Fruit fly (Drosophila melanogaster) whole organism, embryonic: ENCODE results near the gene PolD3.

Source experiments
- ATbp ChIP-seq: fragments of 200-800 bp; sonication (Bioruptor generic); optimal IDR thresholded peaks from 2 replicates; lab custom pipeline; 2017; ENCODE audit warnings: missing biosample characterization, mild to moderate bottlenecking, missing genetic modification characterization, missing genetic modification reagents
- BEAF-32 ChIP-seq: fragments of 200-800 bp; sonication (Bioruptor generic); optimal IDR thresholded peaks from 3 replicates; lab custom pipeline; 2017; ENCODE audit warnings: missing biosample characterization, missing genetic modification characterization, mild to moderate bottlenecking, moderate library complexity, missing genetic modification reagents
- BtbVII ChIP-seq: fragments of 200-800 bp; sonication (Bioruptor generic); optimal IDR thresholded peaks from 3 replicates; lab custom pipeline; 2017; ENCODE audit warnings: missing biosample characterization, mild to moderate bottlenecking, missing genetic modification characterization
- C15 ChIP-seq: fragments of 200-800 bp; sonication (Bioruptor generic); IDR thresholded peaks from 3 replicates; pipeline ENCODE4 v1.3.6; 2022; ENCODE audit warnings: missing biosample characterization, missing genetic modification characterization
- CG10431 ChIP-seq: fragments of 200-800 bp; sonication (Bioruptor generic); optimal IDR thresholded peaks from 3 replicates; lab custom pipeline; 2018; ENCODE audit warnings: missing biosample characterization, mild to moderate bottlenecking, missing genetic modification characterization
- CG11696 ChIP-seq: fragments of 200-800 bp; sonication (Bioruptor generic); IDR thresholded peaks from 2 replicates; pipeline ENCODE4 v1.3.6; 2022; ENCODE audit warnings: missing biosample characterization, missing genetic modification characterization
- CG12155 ChIP-seq: fragments of 200-800 bp; sonication (Bioruptor generic); optimal IDR thresholded peaks from 3 replicates; lab custom pipeline; 2016; ENCODE audit warnings: missing biosample characterization, missing genetic modification characterization
- CG12659 ChIP-seq: fragments of 200-800 bp; sonication (Bioruptor generic); optimal IDR thresholded peaks from 3 replicates; lab custom pipeline; 2017; ENCODE audit warnings: mild to moderate bottlenecking, missing biosample characterization, missing genetic modification reagents, missing genetic modification characterization
- CG15479 ChIP-seq: fragments of 200-800 bp; sonication (Bioruptor generic); optimal IDR thresholded peaks from 3 replicates; lab custom pipeline; 2019; ENCODE audit warnings: missing biosample characterization, mild to moderate bottlenecking, missing genetic modification characterization, moderate library complexity
- CG1832 ChIP-seq: fragments of 200-800 bp; sonication (Bioruptor generic); optimal IDR thresholded peaks from 2 replicates; lab custom pipeline; 2017; ENCODE audit warnings: missing biosample characterization, mild to moderate bottlenecking, missing genetic modification characterization, inconsistent platforms
- CG18599 ChIP-seq: fragments of 200-800 bp; sonication (Bioruptor generic); optimal IDR thresholded peaks from 3 replicates; lab custom pipeline; 2017; ENCODE audit warnings: missing biosample characterization, missing genetic modification characterization, mild to moderate bottlenecking, moderate library complexity, missing genetic modification reagents
- CG2129 ChIP-seq: fragments of 200-800 bp; sonication (Bioruptor generic); IDR thresholded peaks from 2 replicates; pipeline ENCODE4 v1.3.6; 2022; ENCODE audit warnings: missing biosample characterization, missing genetic modification characterization; ENCODE audit not compliant: partially characterized antibody
- CG31224 ChIP-seq: fragments of 200-800 bp; sonication (Bioruptor generic); IDR thresholded peaks from 2 replicates; pipeline ENCODE4 v1.3.6; 2022; ENCODE audit warnings: missing biosample characterization, missing genetic modification characterization
- CG31441 ChIP-seq: fragments of 200-800 bp; sonication (Bioruptor generic); IDR thresholded peaks from 2 replicates; pipeline ENCODE4 v1.3.6; 2022; ENCODE audit warnings: missing biosample characterization, missing genetic modification characterization
- CG32532 ChIP-seq: fragments of 200-800 bp; sonication (Bioruptor generic); IDR thresholded peaks from 2 replicates; pipeline ENCODE4 v1.3.6; 2022; ENCODE audit warnings: missing biosample characterization, missing genetic modification characterization
- CG3281 ChIP-seq: fragments of 200-800 bp; sonication (Bioruptor generic); optimal IDR thresholded peaks from 3 replicates; lab custom pipeline; 2017; ENCODE audit warnings: missing biosample characterization, mild to moderate bottlenecking, missing genetic modification characterization
- CG34224 ChIP-seq: fragments of 200-800 bp; sonication (Bioruptor generic); IDR thresholded peaks from 3 replicates; pipeline ENCODE4 v1.3.6; 2022; ENCODE audit warnings: missing biosample characterization, missing genetic modification characterization; ENCODE audit not compliant: partially characterized antibody
- CG6272 ChIP-seq: fragments of 200-800 bp; sonication (Bioruptor generic); IDR thresholded peaks from 2 replicates; pipeline ENCODE4 v1.3.6; 2022; ENCODE audit warnings: missing biosample characterization, missing genetic modification characterization
- CG7556 ChIP-seq: fragments of 200-800 bp; sonication (Bioruptor generic); optimal IDR thresholded peaks from 2 replicates; lab custom pipeline; 2017; ENCODE audit warnings: missing biosample characterization, mild to moderate bottlenecking, missing genetic modification characterization
- CG7745 ChIP-seq: fragments of 200-800 bp; sonication (Bioruptor generic); optimal IDR thresholded peaks from 2 replicates; lab custom pipeline; 2018; ENCODE audit warnings: missing biosample characterization, mild to moderate bottlenecking, missing genetic modification characterization, moderate library complexity
- CG9797 ChIP-seq: fragments of 200-800 bp; sonication (Bioruptor generic); optimal IDR thresholded peaks from 3 replicates; lab custom pipeline; 2018; ENCODE audit warnings: missing biosample characterization, mild to moderate bottlenecking, missing genetic modification characterization
- CG9817 ChIP-seq: fragments of 200-800 bp; sonication (Bioruptor generic); optimal IDR thresholded peaks from 2 replicates; lab custom pipeline; 2018; ENCODE audit warnings: missing biosample characterization, mild to moderate bottlenecking, missing genetic modification characterization, moderate library complexity
- CG9932 ChIP-seq: fragments of 200-800 bp; sonication (Bioruptor generic); IDR thresholded peaks from 2 replicates; pipeline ENCODE4 v1.3.6; 2022; ENCODE audit warnings: missing biosample characterization, missing genetic modification characterization
- CTCF ChIP-seq: fragments of 200-800 bp; sonication (Bioruptor generic); optimal IDR thresholded peaks from 2 replicates; lab custom pipeline; 2017; ENCODE audit warnings: missing biosample characterization, mild to moderate bottlenecking, missing genetic modification characterization, moderate library complexity
- D19B ChIP-seq: fragments of 200-800 bp; sonication (Bioruptor generic); optimal IDR thresholded peaks from 2 replicates; lab custom pipeline; 2017; ENCODE audit warnings: missing biosample characterization, mild to moderate bottlenecking, missing genetic modification characterization
- Dp ChIP-seq: fragments of 200-800 bp; sonication (Bioruptor generic); optimal IDR thresholded peaks from 2 replicates; lab custom pipeline; 2018; ENCODE audit warnings: missing biosample characterization, mild to moderate bottlenecking, missing genetic modification characterization, moderate library complexity
- ERR ChIP-seq: fragments of 200-800 bp; sonication (Bioruptor generic); optimal IDR thresholded peaks from 2 replicates; lab custom pipeline; 2016; ENCODE audit warnings: missing biosample characterization, missing genetic modification characterization
- HLH4C ChIP-seq: fragments of 200-800 bp; sonication (Bioruptor generic); IDR thresholded peaks from 3 replicates; pipeline ENCODE4 v1.3.6; 2022; ENCODE audit warnings: missing biosample characterization, missing genetic modification characterization; ENCODE audit not compliant: partially characterized antibody
- Hey ChIP-seq: fragments of 200-800 bp; sonication (Bioruptor generic); optimal IDR thresholded peaks from 3 replicates; lab custom pipeline; 2018; ENCODE audit warnings: missing biosample characterization, mild to moderate bottlenecking, missing genetic modification characterization
- Mad ChIP-seq: fragments of 200-800 bp; sonication (Bioruptor generic); optimal IDR thresholded peaks from 2 replicates; lab custom pipeline; 2016; ENCODE audit warnings: missing biosample characterization, missing genetic modification characterization
- Vsx1 ChIP-seq: fragments of 200-800 bp; sonication (Bioruptor generic); optimal IDR thresholded peaks from 2 replicates; lab custom pipeline; 2017; ENCODE audit warnings: missing biosample characterization, mild to moderate bottlenecking, missing genetic modification characterization, missing genetic modification reagents
- Xbp1 ChIP-seq: fragments of 200-800 bp; sonication (Bioruptor generic); optimal IDR thresholded peaks from 3 replicates; lab custom pipeline; 2016; ENCODE audit warnings: missing biosample characterization, mild to moderate bottlenecking, missing genetic modification characterization
- amos ChIP-seq: fragments of 200-800 bp; sonication (Bioruptor generic); IDR thresholded peaks from 2 replicates; pipeline ENCODE4 v1.3.6; 2022; ENCODE audit warnings: missing biosample characterization, missing genetic modification characterization; ENCODE audit not compliant: partially characterized antibody
- aop ChIP-seq: fragments of 200-800 bp; sonication (Bioruptor generic); IDR thresholded peaks from 2 replicates; pipeline ENCODE4 v1.3.6; 2022; ENCODE audit warnings: missing biosample characterization, missing genetic modification characterization
- az2 ChIP-seq: fragments of 200-800 bp; sonication (Bioruptor generic); optimal IDR thresholded peaks from 3 replicates; lab custom pipeline; 2016; ENCODE audit warnings: missing biosample characterization, missing genetic modification characterization
- bbx ChIP-seq: fragments of 200-800 bp; sonication (Bioruptor generic); IDR thresholded peaks from 2 replicates; pipeline ENCODE4 v1.3.6; 2022; ENCODE audit warnings: missing biosample characterization, missing genetic modification characterization; ENCODE audit not compliant: partially characterized antibody
- bigmax ChIP-seq: fragments of 200-800 bp; sonication (Bioruptor generic); optimal IDR thresholded peaks from 2 replicates; lab custom pipeline; 2018; ENCODE audit warnings: missing biosample characterization, mild to moderate bottlenecking, missing genetic modification characterization
- croc ChIP-seq: fragments of 200-800 bp; sonication (Bioruptor generic); conservative IDR thresholded peaks from 3 replicates; pipeline ENCODE4 v1.3.6; 2022; ENCODE audit warnings: missing biosample characterization, missing genetic modification characterization
- danr ChIP-seq: fragments of 200-800 bp; sonication (Bioruptor generic); IDR thresholded peaks from 2 replicates; pipeline ENCODE4 v1.3.6; 2022; ENCODE audit warnings: missing biosample characterization, missing genetic modification characterization
- dati ChIP-seq: fragments of 200-800 bp; sonication (Bioruptor generic); IDR thresholded peaks from 2 replicates; pipeline ENCODE4 v1.3.6; 2022; ENCODE audit warnings: missing biosample characterization, missing genetic modification characterization
- dysf ChIP-seq: fragments of 200-800 bp; sonication (Bioruptor generic); IDR thresholded peaks from 3 replicates; pipeline ENCODE4 v1.3.6; 2022; ENCODE audit warnings: missing biosample characterization, missing genetic modification characterization
- fd102C ChIP-seq: fragments of 200-800 bp; sonication (Bioruptor generic); optimal IDR thresholded peaks from 2 replicates; lab custom pipeline; 2018; ENCODE audit warnings: missing biosample characterization, mild to moderate bottlenecking, missing genetic modification characterization, moderate library complexity
- gce ChIP-seq: fragments of 200-800 bp; sonication (Bioruptor generic); IDR thresholded peaks from 3 replicates; pipeline ENCODE4 v1.3.6; 2022; ENCODE audit warnings: missing biosample characterization, missing genetic modification characterization
- grau ChIP-seq: fragments of 200-800 bp; optimal IDR thresholded peaks from 3 replicates; lab custom pipeline; 2019; ENCODE audit warnings: missing biosample characterization, mild to moderate bottlenecking, missing genetic modification characterization, moderate library complexity
- ind ChIP-seq: fragments of 200-800 bp; sonication (Bioruptor generic); optimal IDR thresholded peaks from 3 replicates; lab custom pipeline; 2016; ENCODE audit warnings: missing biosample characterization, missing genetic modification characterization
- nom ChIP-seq: fragments of 200-800 bp; sonication (Bioruptor generic); optimal IDR thresholded peaks from 2 replicates; lab custom pipeline; 2017; ENCODE audit warnings: missing biosample characterization, missing genetic modification characterization, mild to moderate bottlenecking, moderate library complexity, missing genetic modification reagents
- peb ChIP-seq: fragments of 200-800 bp; sonication (Bioruptor generic); IDR thresholded peaks from 2 replicates; pipeline ENCODE4 v1.3.6; 2022; ENCODE audit warnings: missing biosample characterization, missing genetic modification characterization
- repo ChIP-seq: fragments of 200-800 bp; sonication (Bioruptor generic); optimal IDR thresholded peaks from 2 replicates; lab custom pipeline; 2016; ENCODE audit warnings: missing biosample characterization, missing genetic modification characterization
- tgo ChIP-seq: fragments of 200-800 bp; sonication (Bioruptor generic); IDR thresholded peaks from 3 replicates; pipeline ENCODE4 v1.3.6; 2022; ENCODE audit warnings: missing biosample characterization, missing genetic modification characterization

The PolD3 gene

dm6 chr2L:15248163-15249005 lies 7.7 kb downstream of the PolD3 start, which contains the start of gene dao (continued):
- TF ChIP-seq tgo (GFP tag; lab: Robert Waterston, UW) (no peak), ERR (GFP tag; lab: Kevin White, UChicago) (no peak), ATbp (GFP tag; lab: Kevin White, UChicago) (no peak), CG7556 (GFP tag; lab: Kevin White, UChicago) (peak; percentile 31), Hey (tag; lab: Kevin White, UChicago) (no peak), HLH4C (GFP tag; lab: Robert Waterston, UW) (peak; percentile 76), nom (GFP tag; lab: Kevin White, UChicago) (no peak), CG9932 (GFP tag; lab: Robert Waterston, UW) (peak; percentile 69), ind (GFP tag; lab: Kevin White, UChicago) (peak; percentile 68), D19B (GFP tag; lab: Kevin White, UChicago) (no peak), amos (GFP tag; lab: Robert Waterston, UW) (peak; percentile 78), aop (GFP tag; lab: Robert Waterston, UW) (0 out of 2 replicates have a peak, but pooled peaks have one; percentile 6), az2 (GFP tag; lab: Kevin White, UChicago) (peak; percentile 61), CG9817 (tag; lab: Kevin White, UChicago) (peak; percentile 45), Dp (GFP tag; lab: Kevin White, UChicago) (peak; percentile 86), bbx (peak; percentile 78), CG3281 (no peak), CG31441 (GFP tag; lab: Robert Waterston, UW) (no peak), BEAF-32 (GFP tag; lab: Kevin White, UChicago) (peak; percentile 81), danr (GFP tag; lab: Robert Waterston, UW) (no peak), CG1832 (GFP tag; lab: Kevin White, UChicago) (no peak), peb (no peak), CG15479 (peak; percentile 45), CG12155 (GFP tag; lab: Kevin White, UChicago) (peak; percentile 83), CG18599 (GFP tag; lab: Kevin White, UChicago) (peak; percentile 54), gce (no peak), CG11696 (GFP tag; lab: Robert Waterston, UW) (0 out of 2 replicates have a peak, but pooled peaks have one; percentile 29), Vsx1 (GFP tag; lab: Kevin White, UChicago) (no peak), CG32532 (peak; percentile 57), fd102C (GFP tag; lab: Kevin White, UChicago) (no peak), C15 (GFP tag; lab: Robert Waterston, UW) (no peak), repo (no peak), CG9797 (GFP tag; lab: Kevin White, UChicago) (no peak), CG10431 (GFP tag; lab: Kevin White, UChicago) (no peak), CG7745 (no peak), CG6272 (GFP tag; lab: Robert Waterston, UW) (peak; percentile 63), dati (no peak), CG34224 (GFP tag; lab: Robert Waterston, UW) (peak; percentile 59; the same call in 2 of the 3 replicates), CG31224 (GFP tag; lab: Robert Waterston, UW) (no peak; the same call in 1 of the 2 replicates), Mad (no peak), bigmax (no peak), grau (tag; lab: Kevin White, UChicago) (peak; percentile 58), Xbp1 (GFP tag; lab: Kevin White, UChicago) (peak; percentile 79), CG12659 (peak; percentile 51), croc (GFP tag; lab: Robert Waterston, UW) (no peak), BtbVII (GFP tag; lab: Kevin White, UChicago) (peak; percentile 30), dysf (GFP tag; lab: Robert Waterston, UW) (peak; percentile 36; the same call in 1 of the 3 replicates), CG2129 (GFP tag; lab: Robert Waterston, UW) (peak; percentile 49), CTCF (GFP tag; lab: Kevin White, UChicago) (peak; percentile 26)
